Worm (Caenorhabditis elegans) whole organism, L4/young adult: Measurements from ENCODE around the gene Y64H9A.2.

Experiments
- W03F9.2 ChIP-seq: fragments of 150-350 bp; optimal IDR thresholded peaks from 2 replicates; lab custom pipeline; 2014; ENCODE audit warnings: missing biosample characterization, missing genetic modification characterization
- him-1 ChIP-seq: sonication (generic microtip); optimal IDR thresholded peaks from 2 replicates; lab custom pipeline; 2016; ENCODE audit warnings: missing genotype, missing genetic modification reagents, missing genetic modification characterization, missing compliant biosample characterization

DNA sequence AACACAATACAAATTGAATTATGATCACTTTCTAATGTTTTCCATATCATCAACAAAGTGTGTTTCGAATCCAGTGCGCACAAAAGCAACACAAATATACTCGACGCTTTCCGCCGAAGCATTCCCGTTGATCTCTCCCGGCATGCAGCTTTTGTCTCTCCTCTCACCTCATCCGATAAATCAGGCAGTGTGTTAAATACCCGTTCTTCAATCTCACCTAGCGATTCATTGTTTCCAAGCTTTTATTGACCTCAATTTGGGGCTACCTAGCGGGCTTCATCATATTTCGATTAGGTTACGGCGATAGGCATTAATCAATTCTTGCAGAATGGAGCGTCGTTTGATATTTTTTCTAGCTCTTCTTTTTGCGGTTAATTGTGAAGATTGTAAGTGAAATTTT, 19.5 kb upstream of the Y64H9A.2 start, which contains the start of gene ZC449.1:
- TF ChIP-seq him-1 (tag; lab: Kevin White, UChicago) (no peak), W03F9.2 (no peak)
